Worm (Caenorhabditis elegans): Measurements from ENCODE around the gene C32D5.11.

DNA sequence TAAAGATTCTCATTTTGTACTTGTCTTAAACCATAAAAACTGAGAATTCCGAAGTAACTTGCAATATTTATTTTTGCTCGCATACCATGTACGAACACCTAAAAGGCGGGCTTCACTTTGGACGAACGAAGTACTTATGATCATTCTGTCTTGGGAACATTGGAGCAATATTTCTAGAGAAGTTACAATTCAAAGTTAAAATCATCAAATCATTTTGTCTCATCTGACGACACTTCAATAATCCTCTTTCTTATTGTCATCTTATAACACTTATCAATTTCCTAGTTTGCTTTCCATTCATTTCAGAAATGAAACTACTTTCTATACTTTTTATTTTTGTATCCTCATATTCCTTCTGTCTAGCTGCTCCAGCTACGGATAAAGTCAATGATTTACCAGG, 11.4 kb upstream of the C32D5.11 start, which contains the start of gene ctsa-4.1:
- TF ChIP-seq ama-1 (optimal IDR thresholded peaks at IDR 0.05) (no peak), aly-1 (tag; optimal IDR thresholded peaks at IDR 0.05) (no peak), F13C5.2 (tag; optimal IDR thresholded peaks at IDR 0.05) (no peak), tra-4 (tag; optimal IDR thresholded peaks at IDR 0.05) (no peak), tbx-37 (GFP tag; conservative IDR thresholded peaks at IDR 0.05) (no peak), hmbx-1 (tag; optimal IDR thresholded peaks at IDR 0.05) (no peak), ceh-36 (tag; optimal IDR thresholded peaks at IDR 0.05) (no peak)
